Fruit fly (Drosophila melanogaster) whole organism, embryonic: ENCODE data around the gene CG10621.

Experiments
- Atf-2 ChIP-seq: fragments of 200-800 bp; sonication (Bioruptor generic); optimal IDR thresholded peaks from 2 replicates; lab custom pipeline; 2016; ENCODE audit warnings: missing biosample characterization, missing genetic modification characterization
- Bdp1 ChIP-seq: fragments of 200-800 bp; sonication (Bioruptor generic); optimal IDR thresholded peaks from 3 replicates; lab custom pipeline; 2016; ENCODE audit warnings: missing biosample characterization, missing genetic modification characterization
- Blimp-1 ChIP-seq: fragments of 200-800 bp; sonication (Bioruptor generic); optimal IDR thresholded peaks from 3 replicates; lab custom pipeline; 2018; ENCODE audit warnings: missing biosample characterization, missing genetic modification characterization, mild to moderate bottlenecking, moderate library complexity, missing genetic modification reagents
- CG1024 ChIP-seq: fragments of 200-800 bp; sonication (Bioruptor generic); IDR thresholded peaks from 2 replicates; pipeline ENCODE4 v1.3.6; 2022; ENCODE audit warnings: missing biosample characterization, missing genetic modification characterization
- CG10274 ChIP-seq: fragments of 200-800 bp; sonication (Bioruptor generic); optimal IDR thresholded peaks from 3 replicates; lab custom pipeline; 2017; ENCODE audit warnings: missing biosample characterization, mild to moderate bottlenecking, missing genetic modification characterization
- CG10654 ChIP-seq: fragments of 200-800 bp; sonication (Bioruptor generic); optimal IDR thresholded peaks from 2 replicates; lab custom pipeline; 2016; ENCODE audit warnings: missing biosample characterization, missing genetic modification characterization
- CG11696 ChIP-seq: fragments of 200-800 bp; sonication (Bioruptor generic); IDR thresholded peaks from 2 replicates; pipeline ENCODE4 v1.3.6; 2022; ENCODE audit warnings: missing biosample characterization, missing genetic modification characterization
- CG12942 ChIP-seq: fragments of 200-800 bp; sonication (Bioruptor generic); optimal IDR thresholded peaks from 3 replicates; lab custom pipeline; 2016; ENCODE audit warnings: missing biosample characterization, missing genetic modification characterization
- CG15479 ChIP-seq: fragments of 200-800 bp; sonication (Bioruptor generic); optimal IDR thresholded peaks from 3 replicates; lab custom pipeline; 2019; ENCODE audit warnings: missing biosample characterization, mild to moderate bottlenecking, missing genetic modification characterization, moderate library complexity
- CG1647 ChIP-seq: fragments of 200-800 bp; sonication (Bioruptor generic); optimal IDR thresholded peaks from 3 replicates; lab custom pipeline; 2016; ENCODE audit warnings: missing biosample characterization, missing genetic modification characterization
- CG17186 ChIP-seq: fragments of 200-800 bp; sonication (Bioruptor generic); optimal IDR thresholded peaks from 3 replicates; lab custom pipeline; 2017; ENCODE audit warnings: missing biosample characterization, missing genetic modification reagents, missing genetic modification characterization
- CG30403 ChIP-seq: fragments of 200-800 bp; sonication (Bioruptor generic); optimal IDR thresholded peaks from 3 replicates; lab custom pipeline; 2016; ENCODE audit warnings: missing biosample characterization, missing genetic modification characterization
- CG32532 ChIP-seq: fragments of 200-800 bp; sonication (Bioruptor generic); IDR thresholded peaks from 2 replicates; pipeline ENCODE4 v1.3.6; 2022; ENCODE audit warnings: missing biosample characterization, missing genetic modification characterization
- CG32772 ChIP-seq: fragments of 200-800 bp; sonication (Bioruptor generic); IDR thresholded peaks from 2 replicates; pipeline ENCODE4 v1.3.6; 2022; ENCODE audit warnings: missing biosample characterization, missing genetic modification characterization
- CG7372 ChIP-seq: fragments of 200-800 bp; sonication (Bioruptor generic); IDR thresholded peaks from 2 replicates; pipeline ENCODE4 v1.3.6; 2022; ENCODE audit warnings: missing biosample characterization, missing genetic modification characterization
- CG7839 ChIP-seq: fragments of 200-800 bp; sonication (Bioruptor generic); optimal IDR thresholded peaks from 3 replicates; lab custom pipeline; 2018; ENCODE audit warnings: missing biosample characterization, mild to moderate bottlenecking, missing genetic modification characterization, moderate library complexity
- CG8359 ChIP-seq: fragments of 200-800 bp; sonication (Bioruptor generic); optimal IDR thresholded peaks from 2 replicates; lab custom pipeline; 2017; ENCODE audit warnings: missing biosample characterization, mild to moderate bottlenecking, missing genetic modification characterization, borderline replicate concordance
- CG9215 ChIP-seq: fragments of 200-800 bp; sonication (Bioruptor generic); IDR thresholded peaks from 2 replicates; pipeline ENCODE4 v1.3.6; 2022; ENCODE audit warnings: missing biosample characterization, missing genetic modification characterization
- Deaf1 ChIP-seq: fragments of 200-800 bp; optimal IDR thresholded peaks from 3 replicates; lab custom pipeline; 2019; ENCODE audit warnings: missing biosample characterization, mild to moderate bottlenecking, missing genetic modification characterization, moderate library complexity
- Doc3 ChIP-seq: fragments of 200-800 bp; sonication (Bioruptor generic); IDR thresholded peaks from 3 replicates; pipeline ENCODE4 v1.3.6; 2022; ENCODE audit warnings: missing biosample characterization, missing genetic modification characterization; ENCODE audit not compliant: partially characterized antibody
- ERR ChIP-seq: fragments of 200-800 bp; sonication (Bioruptor generic); optimal IDR thresholded peaks from 2 replicates; lab custom pipeline; 2016; ENCODE audit warnings: missing biosample characterization, missing genetic modification characterization
- Gug ChIP-seq: fragments of 200-800 bp; sonication (Bioruptor generic); IDR thresholded peaks from 4 replicates; pipeline ENCODE4 v1.3.6; 2022; ENCODE audit warnings: missing biosample characterization, missing genetic modification characterization
- Hr78 ChIP-seq, 2 experiments: fragments of 200-800 bp in 1 of 2; fragments of >200 bp in 1 of 2; sonication (Bioruptor generic) in 1 of 2; optimal IDR thresholded peaks; 2 replicates each; lab custom pipeline; 2017 to 2019; ENCODE audit warnings: missing biosample characterization in 2 of 2, missing genetic modification characterization in 2 of 2, mild to moderate bottlenecking in 1 of 2, moderate library complexity in 1 of 2
- Hsf ChIP-seq: fragments of 200-800 bp; sonication (Bioruptor generic); optimal IDR thresholded peaks from 3 replicates; lab custom pipeline; 2016; ENCODE audit warnings: missing biosample characterization, missing genetic modification characterization
- Jarid2 ChIP-seq: fragments of 200-800 bp; sonication (Bioruptor generic); optimal IDR thresholded peaks from 3 replicates; lab custom pipeline; 2017; ENCODE audit warnings: mild to moderate bottlenecking, missing biosample characterization, missing genetic modification reagents, missing genetic modification characterization
- Med ChIP-seq: fragments of 200-800 bp; sonication (Bioruptor generic); peaks from one replicate; lab custom pipeline; 2016; ENCODE audit warnings: missing biosample characterization, missing genetic modification characterization, mild to moderate bottlenecking, inconsistent platforms, moderate library complexity
- Pdp1 ChIP-seq, 2 experiments: fragments of 200-800 bp; sonication (Bioruptor generic); optimal IDR thresholded peaks; 3 replicates each; lab custom pipeline; 2016; ENCODE audit warnings: missing biosample characterization in 2 of 2, missing genetic modification characterization in 2 of 2, mild to moderate bottlenecking in 1 of 2, moderate library complexity in 1 of 2
- Poxn ChIP-seq: fragments of 200-800 bp; sonication (Bioruptor generic); IDR thresholded peaks from 2 replicates; pipeline ENCODE4 v1.3.6; 2022; ENCODE audit warnings: missing biosample characterization, missing genetic modification characterization
- Side ChIP-seq: fragments of 200-800 bp; sonication (Bioruptor generic); optimal IDR thresholded peaks from 2 replicates; lab custom pipeline; 2016; ENCODE audit warnings: missing biosample characterization, missing genetic modification characterization
- ab ChIP-seq: fragments of 200-800 bp; sonication (Bioruptor generic); optimal IDR thresholded peaks from 2 replicates; lab custom pipeline; 2016; ENCODE audit warnings: missing biosample characterization, missing genetic modification characterization
- da ChIP-seq: fragments of 200-800 bp; sonication (Bioruptor generic); optimal IDR thresholded peaks from 2 replicates; lab custom pipeline; 2016; ENCODE audit warnings: missing biosample characterization, missing genetic modification characterization
- esg ChIP-seq: fragments of 200-800 bp; sonication (Bioruptor generic); conservative IDR thresholded peaks from 2 replicates; pipeline ENCODE4 v1.3.6; 2022; ENCODE audit warnings: missing biosample characterization, missing genetic modification characterization
- ewg ChIP-seq: fragments of 200-800 bp; sonication (Bioruptor generic); optimal IDR thresholded peaks from 3 replicates; lab custom pipeline; 2017; ENCODE audit warnings: mild to moderate bottlenecking, missing biosample characterization, missing genetic modification reagents, missing genetic modification characterization
- fd96Cb ChIP-seq: fragments of 200-800 bp; sonication (Bioruptor generic); optimal IDR thresholded peaks from 2 replicates; lab custom pipeline; 2018; ENCODE audit warnings: missing biosample characterization, mild to moderate bottlenecking, missing genetic modification characterization, moderate library complexity
- fu2 ChIP-seq: fragments of 200-800 bp; sonication (Bioruptor generic); optimal IDR thresholded peaks from 2 replicates; lab custom pipeline; 2016; ENCODE audit warnings: missing biosample characterization, missing genetic modification characterization
- her ChIP-seq: fragments of 200-800 bp; sonication (Bioruptor generic); optimal IDR thresholded peaks from 2 replicates; lab custom pipeline; 2016; ENCODE audit warnings: missing biosample characterization, missing genetic modification characterization
- nerfin-2 ChIP-seq: fragments of 200-800 bp; sonication (Bioruptor generic); IDR thresholded peaks from 2 replicates; pipeline ENCODE4 v1.3.6; 2022; ENCODE audit warnings: missing biosample characterization, missing genetic modification characterization; ENCODE audit not compliant: partially characterized antibody
- org-1 ChIP-seq: fragments of 200-800 bp; sonication (Bioruptor generic); optimal IDR thresholded peaks from 2 replicates; lab custom pipeline; 2017; ENCODE audit warnings: missing biosample characterization, missing genetic modification characterization
- otp ChIP-seq: fragments of 200-800 bp; sonication (Bioruptor generic); IDR thresholded peaks from 3 replicates; pipeline ENCODE4, ENCODE4 v1.3.6; 2022; ENCODE audit warnings: missing biosample characterization, missing genetic modification characterization
- pb ChIP-seq: fragments of 200-800 bp; sonication (Bioruptor generic); optimal IDR thresholded peaks from 3 replicates; lab custom pipeline; 2016; ENCODE audit warnings: missing biosample characterization, missing genetic modification characterization
- pfk ChIP-seq: fragments of 200-800 bp; sonication (Bioruptor generic); optimal IDR thresholded peaks from 2 replicates; lab custom pipeline; 2018; ENCODE audit warnings: missing biosample characterization, mild to moderate bottlenecking, missing genetic modification characterization, moderate library complexity
- prd ChIP-seq, 3 experiments: fragments of >200 bp in 2 of 3; fragments of 200-800 bp in 1 of 3; sonication (Bioruptor generic) in 1 of 3; optimal IDR thresholded peaks in 2 of 3; IDR thresholded peaks in 1 of 3; 2 replicates in 2 of 3; 3 replicates in 1 of 3; pipeline versions ENCODE4 v1.3.6 to Lab custom; 2017 to 2022; ENCODE audit warnings: missing biosample characterization in 1 of 3, missing genetic modification characterization in 1 of 3
- sc ChIP-seq, 3 experiments: fragments of >200 bp in 2 of 3; fragments of 200-800 bp in 1 of 3; sonication (Bioruptor generic) in 1 of 3; optimal IDR thresholded peaks; 2 replicates in 2 of 3; 3 replicates in 1 of 3; lab custom pipeline; 2017; ENCODE audit warnings: mild to moderate bottlenecking in 1 of 3, missing biosample characterization in 1 of 3, missing genetic modification characterization in 1 of 3, missing genetic modification reagents in 1 of 3
- slp2 ChIP-seq: fragments of 200-800 bp; sonication (Bioruptor generic); optimal IDR thresholded peaks from 2 replicates; lab custom pipeline; 2016; ENCODE audit warnings: missing biosample characterization, missing genetic modification characterization
- trh ChIP-seq: fragments of 200-800 bp; sonication (Bioruptor generic); optimal IDR thresholded peaks from 2 replicates; lab custom pipeline; 2016; ENCODE audit warnings: missing biosample characterization, missing genetic modification characterization
- unc-4 ChIP-seq: fragments of 200-800 bp; sonication (Bioruptor generic); IDR thresholded peaks from 2 replicates; pipeline ENCODE4 v1.3.6; 2022; ENCODE audit warnings: missing biosample characterization, missing genetic modification characterization; ENCODE audit not compliant: partially characterized antibody
- wek ChIP-seq: fragments of 200-800 bp; sonication (Bioruptor generic); optimal IDR thresholded peaks from 3 replicates; lab custom pipeline; 2018; ENCODE audit warnings: missing biosample characterization, mild to moderate bottlenecking, missing genetic modification characterization, moderate library complexity
- z ChIP-seq: fragments of 200-800 bp; sonication (Bioruptor generic); IDR thresholded peaks from 3 replicates; pipeline ENCODE4 v1.3.6; 2022; ENCODE audit warnings: missing biosample characterization, missing genetic modification characterization
- zfh1 ChIP-seq: fragments of 200-800 bp; sonication (Bioruptor generic); IDR thresholded peaks from 3 replicates; pipeline ENCODE4 v1.3.6; 2022; ENCODE audit warnings: missing biosample characterization, missing genetic modification characterization

The CG10621 gene

dm6 chr2L:18957142-18957674 is 3.0 kb upstream of the CG10621 start, which contains the start of gene Bhmt (continued):
- TF ChIP-seq CG32772: no peak; the same call in 1 of the 2 replicates
- no peak for TF ChIP-seq Hr78 (GFP tag; optimal IDR thresholded peaks at IDR 0.05; lab: Kevin White, UChicago)
- peak; percentile 52 for TF ChIP-seq CG10654
- TF ChIP-seq CG1024 (GFP tag; lab: Robert Waterston, UW): peak; percentile 42; the same call in 1 of the 2 replicates
- no peak for TF ChIP-seq Jarid2 (GFP tag; lab: Kevin White, UChicago)
- no peak for TF ChIP-seq Bdp1 (GFP tag; lab: Kevin White, UChicago)
- peak; percentile 44 for TF ChIP-seq Blimp-1
- no peak for TF ChIP-seq trh (GFP tag; lab: Kevin White, UChicago)
- no peak for TF ChIP-seq da (GFP tag; lab: Kevin White, UChicago)
- no peak for TF ChIP-seq Doc3 (GFP tag; lab: Robert Waterston, UW)
- TF ChIP-seq CG17186 (GFP tag; lab: Kevin White, UChicago): no peak
- peak; percentile 67; the same call in 2 of the 4 replicates for TF ChIP-seq Gug
- TF ChIP-seq CG12942 (GFP tag; lab: Kevin White, UChicago): peak; percentile 11
- no peak for TF ChIP-seq unc-4 (GFP tag; lab: Robert Waterston, UW)
- TF ChIP-seq CG7839: peak; percentile 84
- no peak for TF ChIP-seq fu2
- no peak for TF ChIP-seq pfk (GFP tag; lab: Kevin White, UChicago)
- no peak for TF ChIP-seq ewg
- peak; percentile 6 for TF ChIP-seq CG10274
- TF ChIP-seq CG9215: peak; percentile 67
- TF ChIP-seq fd96Cb (tag; lab: Kevin White, UChicago): peak; percentile 48
- TF ChIP-seq CG1647 (GFP tag; lab: Kevin White, UChicago): no peak
- no peak for TF ChIP-seq wek (GFP tag; lab: Kevin White, UChicago)
- no peak for TF ChIP-seq ERR
- no peak for TF ChIP-seq prd (optimal IDR thresholded peaks at IDR 0.05; lab: Kevin White, UChicago)
- TF ChIP-seq prd (GFP tag; IDR thresholded peaks at IDR 0.05; lab: Robert Waterston, UW): peak; percentile 66
- TF ChIP-seq Med: peak; percentile 59
- no peak for TF ChIP-seq pb (GFP tag; lab: Kevin White, UChicago)
- no peak for TF ChIP-seq her (GFP tag; lab: Kevin White, UChicago)
- TF ChIP-seq CG7372 (GFP tag; lab: Robert Waterston, UW): peak; percentile 40; the same call in 1 of the 2 replicates
- no peak for TF ChIP-seq Pdp1 (GFP tag; optimal IDR thresholded peaks at IDR 0.05; lab: Kevin White, UChicago)
- peak; percentile 86 for TF ChIP-seq CG32532 (GFP tag; lab: Robert Waterston, UW)
- no peak for TF ChIP-seq CG8359
- no peak for TF ChIP-seq Hsf (GFP tag; lab: Kevin White, UChicago)
- 0 out of 2 replicates have a peak, but pooled peaks have one; percentile 23 for TF ChIP-seq Poxn
- no peak for TF ChIP-seq Deaf1
- TF ChIP-seq CG15479 (GFP tag; lab: Kevin White, UChicago): no peak
- TF ChIP-seq ab (GFP tag; lab: Kevin White, UChicago): no peak
- peak; percentile 61 for TF ChIP-seq CG11696 (GFP tag; lab: Robert Waterston, UW)
- no peak for TF ChIP-seq slp2 (GFP tag; lab: Kevin White, UChicago)
- peak; percentile 65; the same call in 2 of the 3 replicates for TF ChIP-seq zfh1 (GFP tag; lab: Robert Waterston, UW)
- no peak for TF ChIP-seq z
- 0 out of 2 replicates have a peak, but pooled peaks have one; percentile 13 for TF ChIP-seq esg (GFP tag; lab: Robert Waterston, UW)
- TF ChIP-seq Side (GFP tag; lab: Kevin White, UChicago): no peak
- peak; percentile 47 for TF ChIP-seq CG30403 (GFP tag; lab: Kevin White, UChicago)
- TF ChIP-seq otp (GFP tag; lab: Robert Waterston, UW): 0 out of 3 replicates have a peak, but pooled peaks have one; percentile 19
- TF ChIP-seq sc (optimal IDR thresholded peaks at IDR 0.05; lab: Kevin White, UChicago): no peak
- no peak for TF ChIP-seq sc (GFP tag; optimal IDR thresholded peaks at IDR 0.05; lab: Kevin White, UChicago)
- TF ChIP-seq nerfin-2: no peak
- TF ChIP-seq org-1 (GFP tag; lab: Kevin White, UChicago): peak; percentile 37
- TF ChIP-seq Atf-2: no peak
